Worm (Caenorhabditis elegans) whole organism, L3 larva: Measurements from ENCODE around the gene B0334.10.

Experiments used
- ceh-16 ChIP-seq: sonication (generic microtip); optimal IDR thresholded peaks from 2 replicates; lab custom pipeline; 2017; ENCODE audit warnings: missing biosample characterization, missing genetic modification characterization
- eor-1 ChIP-seq, 2 experiments: fragments of 150-350 bp; optimal IDR thresholded peaks; 2 replicates each; lab custom pipeline; 2014 to 2018; ENCODE audit warnings: missing biosample characterization in 2 of 2, missing genetic modification characterization in 2 of 2
- mdl-1 ChIP-seq: fragments of 150-350 bp; optimal IDR thresholded peaks from 2 replicates; lab custom pipeline; 2014; ENCODE audit warnings: missing biosample characterization, missing genetic modification characterization
- mml-1 ChIP-seq: fragments of 150-350 bp; sonication (generic microtip); optimal IDR thresholded peaks from 3 replicates; lab custom pipeline; 2014; ENCODE audit warnings: missing biosample characterization, missing genetic modification characterization
- nhr-11 ChIP-seq: fragments of 150-350 bp; optimal IDR thresholded peaks from 2 replicates; lab custom pipeline; 2014; ENCODE audit warnings: missing biosample characterization, missing genetic modification characterization
- nhr-12 ChIP-seq: fragments of 150-350 bp; optimal IDR thresholded peaks from 2 replicates; lab custom pipeline; 2014; ENCODE audit warnings: missing biosample characterization, missing genetic modification characterization
- nhr-76 ChIP-seq: fragments of 150-350 bp; sonication (generic microtip); optimal IDR thresholded peaks from 5 replicates; lab custom pipeline; 2014; ENCODE audit warnings: missing biosample characterization, missing genetic modification characterization

DNA sequence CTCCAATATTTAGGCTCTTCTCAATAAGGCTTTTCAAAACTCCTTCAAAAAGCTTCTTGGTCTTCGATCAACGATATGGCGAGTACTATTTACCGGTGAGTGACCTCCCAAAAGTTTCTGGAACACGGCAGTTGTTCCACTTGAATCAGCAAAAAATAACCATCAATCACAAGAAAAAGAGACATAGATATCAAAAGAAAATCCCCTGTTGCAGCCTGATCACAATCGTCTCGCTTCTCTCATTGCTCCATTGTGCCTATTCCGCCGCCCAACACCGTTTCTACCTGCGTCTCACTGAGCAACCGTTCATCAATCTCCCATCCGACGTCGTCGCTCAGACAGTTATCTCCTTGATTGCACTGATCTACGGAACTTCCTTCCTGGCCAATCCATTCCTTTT lies 21.5 kb upstream of the B0334.10 start, which contains the start of gene emc-5:
- TF ChIP-seq mdl-1 (tag; lab: Kevin White, UChicago) (no peak), nhr-12 (tag; lab: Kevin White, UChicago) (no peak), eor-1 (tag; optimal IDR thresholded peaks at IDR 0.05; lab: Kevin White, UChicago) (no peak), mml-1 (tag; lab: Kevin White, UChicago) (no peak), nhr-11 (tag; lab: Kevin White, UChicago) (no peak), ceh-16 (no peak), nhr-76 (tag; lab: Kevin White, UChicago) (no peak)
